Worm (Caenorhabditis elegans): ENCODE measurements around the gene K01A6.8.

ce11 chrIV:11765507-11765906 is 28.3 kb upstream of the K01A6.8 start:
- TF ChIP-seq him-1 (tag; optimal IDR thresholded peaks at IDR 0.05) (peak; percentile 77), dao-5 (tag; optimal IDR thresholded peaks at IDR 0.05) (no peak), W03F9.2 (tag; optimal IDR thresholded peaks at IDR 0.05) (no peak)

Data from whole organism, L4/young adult.